Worm (Caenorhabditis elegans): ENCODE results near the gene T24C4.3.

The T24C4.3 gene

ce11 chrIII:835713-836278, 36.5 kb downstream of the T24C4.3 start (continued):
- peak; percentile 84 for TF ChIP-seq ztf-4 (tag; optimal IDR thresholded peaks at IDR 0.05)
- peak; percentile 7 for TF ChIP-seq mdl-1 (tag; optimal IDR thresholded peaks at IDR 0.05)
- peak in 2 of 3 experiments; percentile 32 to 38 for TF ChIP-seq elt-3 (tag; optimal IDR thresholded peaks at IDR 0.05)
- peak; percentile 70 for TF ChIP-seq tbx-2 (tag; optimal IDR thresholded peaks at IDR 0.05)
- TF ChIP-seq ceh-16 (tag; optimal IDR thresholded peaks at IDR 0.05) = no peak
- no peak for TF ChIP-seq lin-15B (tag; optimal IDR thresholded peaks at IDR 0.05)
- no peak for TF ChIP-seq sea-2 (GFP tag; optimal IDR thresholded peaks at IDR 0.05)
- TF ChIP-seq nhr-11 (tag; optimal IDR thresholded peaks at IDR 0.05) = no peak
- peak; percentile 47 for TF ChIP-seq skn-1 (tag; optimal IDR thresholded peaks at IDR 0.05)
- peak; percentile 38 for TF ChIP-seq nfya-1 (tag; optimal IDR thresholded peaks at IDR 0.05; ENCODE audit: insufficient read depth)
- TF ChIP-seq mml-1 (tag; optimal IDR thresholded peaks at IDR 0.05) = no peak
- no peak for TF ChIP-seq snpc-4 (tag; optimal IDR thresholded peaks at IDR 0.05)
- peak; percentile 20 for TF ChIP-seq lin-39 (tag; optimal IDR thresholded peaks at IDR 0.05)
- no peak for TF ChIP-seq ceh-9 (tag; optimal IDR thresholded peaks at IDR 0.05)

ce11 chrIII:835208-835607, 37.1 kb downstream of the T24C4.3 start:
- TF ChIP-seq mml-1 (tag; optimal IDR thresholded peaks at IDR 0.05) (no peak), nhr-43 (tag; optimal IDR thresholded peaks at IDR 0.05; ENCODE audit: poor library complexity, severe bottlenecking) (peak; percentile 45), ama-1 (optimal IDR thresholded peaks at IDR 0.05) (peak; percentile 60), nhr-25 (tag; optimal IDR thresholded peaks at IDR 0.05) (peak; percentile 30), ztf-4 (tag; optimal IDR thresholded peaks at IDR 0.05) (no peak)

DNA sequence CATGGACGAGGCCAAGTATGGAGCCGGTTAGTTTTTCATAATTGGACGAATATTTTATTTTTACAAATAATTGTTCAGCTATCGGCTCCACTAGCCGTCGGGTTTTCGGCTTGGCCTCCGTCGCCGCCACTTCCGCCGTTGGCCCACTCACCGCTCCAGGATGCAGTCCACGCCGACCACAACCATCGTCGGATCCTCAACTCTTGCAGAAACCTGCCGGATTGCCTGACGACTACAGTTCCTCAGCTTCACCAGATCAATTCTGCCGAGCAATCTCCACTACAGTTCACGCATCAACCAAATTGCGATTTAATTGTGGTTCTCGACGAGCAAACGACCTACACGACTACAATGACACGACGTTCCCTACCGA, 37.8 kb downstream of the T24C4.3 start:
- TF ChIP-seq snpc-4 (tag; optimal IDR thresholded peaks at IDR 0.05) (no peak), tbx-2 (tag; optimal IDR thresholded peaks at IDR 0.05) (no peak), hmg-11 (tag; optimal IDR thresholded peaks at IDR 0.05) (no peak), elt-3 (tag; optimal IDR thresholded peaks at IDR 0.05) (no peak)

- TF ChIP-seq elt-1 (tag; optimal IDR thresholded peaks at IDR 0.05) (peak; percentile 67), mdl-1 (tag; optimal IDR thresholded peaks at IDR 0.05) (peak; percentile 82), unc-62 (GFP tag; optimal IDR thresholded peaks at IDR 0.05) (peak; percentile 33), nhr-28 (tag; optimal IDR thresholded peaks at IDR 0.05) (no peak), mml-1 (tag; optimal IDR thresholded peaks at IDR 0.05) (peak; percentile 8), fkh-10 (GFP tag; optimal IDR thresholded peaks at IDR 0.05) (peak; percentile 96), ceh-9 (tag; optimal IDR thresholded peaks at IDR 0.05) (no peak), tbx-2 (tag; optimal IDR thresholded peaks at IDR 0.05) (peak; percentile 81), daf-12 (tag; optimal IDR thresholded peaks at IDR 0.05) (no peak), ZK546.5 (tag; optimal IDR thresholded peaks at IDR 0.05) (no peak), ztf-11 (tag; optimal IDR thresholded peaks at IDR 0.05) (no peak), lin-39 (tag; optimal IDR thresholded peaks at IDR 0.05) (peak; percentile 97), nhr-77 (tag; optimal IDR thresholded peaks at IDR 0.05) (peak; percentile 21), sea-2 (GFP tag; optimal IDR thresholded peaks at IDR 0.05) (peak; percentile 49), egl-27 (tag; optimal IDR thresholded peaks at IDR 0.05) (peak; percentile 48), nhr-25 (tag; optimal IDR thresholded peaks at IDR 0.05) (peak; percentile 98), unc-39 (tag; optimal IDR thresholded peaks at IDR 0.05) (no peak), lsy-12 (tag; optimal IDR thresholded peaks at IDR 0.05) (peak; percentile 88), lin-15B (tag; optimal IDR thresholded peaks at IDR 0.05) (peak; percentile 69), R02D3.7 (tag; optimal IDR thresholded peaks at IDR 0.05) (peak; percentile 77), ztf-4 (tag; optimal IDR thresholded peaks at IDR 0.05) (peak; percentile 67), ceh-82 (tag; optimal IDR thresholded peaks at IDR 0.05) (no peak), eor-1 (tag; optimal IDR thresholded peaks at IDR 0.05) (no peak), pha-4 (tag; optimal IDR thresholded peaks at IDR 0.05) (peak; percentile 98), nhr-237 (tag; optimal IDR thresholded peaks at IDR 0.05) (no peak), hmg-11 (tag; optimal IDR thresholded peaks at IDR 0.05) (peak; percentile 97), fkh-2 (tag; optimal IDR thresholded peaks at IDR 0.05) (no peak), egl-5 (tag; optimal IDR thresholded peaks at IDR 0.05) (peak; percentile 83), nhr-76 (tag; optimal IDR thresholded peaks at IDR 0.05) (no peak), elt-3 (tag; optimal IDR thresholded peaks at IDR 0.05) (peak in 2 of 3 experiments; percentile 7 to 53), ceh-28 (tag; optimal IDR thresholded peaks at IDR 0.05) (peak; percentile 93), nhr-11 (tag; optimal IDR thresholded peaks at IDR 0.05) (peak; percentile 82), aly-2 (tag; optimal IDR thresholded peaks at IDR 0.05) (no peak), elt-2 (tag; optimal IDR thresholded peaks at IDR 0.05) (peak; percentile 85), nhr-43 (tag; optimal IDR thresholded peaks at IDR 0.05; ENCODE audit: poor library complexity, severe bottlenecking) (peak; percentile 88), skn-1 (tag; optimal IDR thresholded peaks at IDR 0.05) (peak; percentile 81), ama-1 (optimal IDR thresholded peaks at IDR 0.05) (peak; percentile 93), pqm-1 (tag; optimal IDR thresholded peaks at IDR 0.05) (peak; percentile 91), fos-1 (tag; optimal IDR thresholded peaks at IDR 0.05) (peak; percentile 91), snpc-4 (tag; optimal IDR thresholded peaks at IDR 0.05) (peak; percentile 67), nhr-67 (tag; optimal IDR thresholded peaks at IDR 0.05) (no peak)
Measured at ce11 chrIII:833711-834442, 38.4 kb downstream of the T24C4.3 start.

Measured in whole organism, L3 larva.